Worm (Caenorhabditis elegans) whole organism, L1 larva: ENCODE measurements around the gene ast-1.
"Not testable (repeated sequence)": the region's sequence is repeated elsewhere in the genome, so short reads cannot be mapped to it uniquely, and the experiment has no call there.

Experiments
- C04F5.9 ChIP-seq: sonication (generic microtip); optimal IDR thresholded peaks from 2 replicates; lab custom pipeline; 2016; ENCODE audit warnings: missing genetic modification characterization, missing compliant biosample characterization
- C16A3.4 ChIP-seq: fragments of 150-350 bp; optimal IDR thresholded peaks from 2 replicates; lab custom pipeline; 2014; ENCODE audit warnings: missing biosample characterization, missing genetic modification characterization
- Y116A8C.19 ChIP-seq: sonication (generic microtip); optimal IDR thresholded peaks from 2 replicates; lab custom pipeline; 2016; ENCODE audit warnings: missing compliant biosample characterization, missing genetic modification characterization, borderline replicate concordance
- aha-1 ChIP-seq: fragments of 150-350 bp; optimal IDR thresholded peaks from 2 replicates; lab custom pipeline; 2014; ENCODE audit warnings: missing biosample characterization, missing genetic modification characterization
- blmp-1 ChIP-seq: fragments of 150-350 bp; optimal IDR thresholded peaks from 2 replicates; lab custom pipeline; 2014; ENCODE audit warnings: missing biosample characterization, missing genetic modification characterization
- ceh-63 ChIP-seq: fragments of 200-800 bp; sonication (Bioruptor generic); optimal IDR thresholded peaks from 2 replicates; lab custom pipeline; 2018; ENCODE audit warnings: mild to moderate bottlenecking, missing genetic modification characterization, missing compliant biosample characterization
- ceh-90 ChIP-seq: sonication (generic microtip); optimal IDR thresholded peaks from 2 replicates; lab custom pipeline; 2016; ENCODE audit warnings: missing genetic modification characterization, missing compliant biosample characterization
- dpl-1 ChIP-seq, 3 experiments: fragments of 150-350 bp in 2 of 3; sonication (generic microtip) in 1 of 3; optimal IDR thresholded peaks; 2 replicates each; lab custom pipeline; 2014 to 2017; ENCODE audit warnings: missing biosample characterization in 3 of 3, missing genetic modification characterization in 3 of 3, missing genetic modification reagents in 3 of 3
- dsc-1 ChIP-seq: sonication (generic microtip); optimal IDR thresholded peaks from 2 replicates; lab custom pipeline; 2016; ENCODE audit warnings: mild to moderate bottlenecking, missing genetic modification characterization, missing compliant biosample characterization
- efl-1 ChIP-seq, 4 experiments: fragments of 150-350 bp; optimal IDR thresholded peaks in 3 of 4; peaks in 1 of 4; 1 replicate in 1 of 4; 2 replicates in 3 of 4; lab custom pipeline; 2014; ENCODE audit warnings: missing biosample characterization in 2 of 4, missing genetic modification characterization in 2 of 4, missing genetic modification reagents in 2 of 4
- efl-3 ChIP-seq: fragments of 200-800 bp; sonication (Bioruptor generic); optimal IDR thresholded peaks from 2 replicates; lab custom pipeline; 2018; ENCODE audit warnings: mild to moderate bottlenecking, missing genetic modification characterization, missing compliant biosample characterization
- ets-5 ChIP-seq: fragments of 200-800 bp; sonication (Bioruptor generic); IDR thresholded peaks from 2 replicates; pipeline ENCODE4 v1.3.6; 2022; ENCODE audit warnings: missing genetic modification characterization, missing compliant biosample characterization
- fkh-10 ChIP-seq: sonication (generic microtip); optimal IDR thresholded peaks from 2 replicates; lab custom pipeline; 2017; ENCODE audit warnings: missing biosample characterization, missing genetic modification reagents, missing genetic modification characterization
- fkh-8 ChIP-seq: sonication (generic microtip); optimal IDR thresholded peaks from 2 replicates; lab custom pipeline; 2016; ENCODE audit warnings: mild to moderate bottlenecking, missing genetic modification characterization, missing compliant biosample characterization
- fos-1 ChIP-seq: fragments of 150-350 bp; optimal IDR thresholded peaks from 2 replicates; lab custom pipeline; 2014; ENCODE audit warnings: missing biosample characterization, missing genetic modification characterization
- hlh-17 ChIP-seq: fragments of 200-800 bp; sonication (Bioruptor generic); optimal IDR thresholded peaks from 2 replicates; lab custom pipeline; 2018; ENCODE audit warnings: missing genetic modification characterization, mild to moderate bottlenecking, missing compliant biosample characterization, moderate library complexity, borderline replicate concordance
- hlh-4 ChIP-seq: sonication (generic microtip); optimal IDR thresholded peaks from 2 replicates; lab custom pipeline; 2016; ENCODE audit warnings: mild to moderate bottlenecking, missing genetic modification characterization, missing compliant biosample characterization
- irx-1 ChIP-seq: sonication (generic microtip); optimal IDR thresholded peaks from 2 replicates; lab custom pipeline; 2016; ENCODE audit warnings: missing genetic modification characterization, missing compliant biosample characterization
- isw-1 ChIP-seq: fragments of 200-800 bp; sonication (Bioruptor generic); IDR thresholded peaks from 2 replicates; pipeline ENCODE4 v1.3.6; 2022; ENCODE audit warnings: missing genetic modification characterization, missing compliant biosample characterization
- lin-14 ChIP-seq: fragments of 200-800 bp; sonication (Bioruptor generic); optimal IDR thresholded peaks from 2 replicates; lab custom pipeline; 2018; ENCODE audit warnings: mild to moderate bottlenecking, missing genetic modification characterization, moderate library complexity, missing compliant biosample characterization
- lsy-2 ChIP-seq, 2 experiments: fragments of 150-350 bp; optimal IDR thresholded peaks; 2 replicates each; lab custom pipeline; 2014; ENCODE audit warnings: missing biosample characterization in 2 of 2, missing genetic modification characterization in 2 of 2
- mdl-1 ChIP-seq, 2 experiments: fragments of 150-350 bp; optimal IDR thresholded peaks; 2 replicates each; lab custom pipeline; 2014 to 2017; ENCODE audit warnings: missing biosample characterization in 2 of 2, missing genetic modification characterization in 2 of 2, inconsistent platforms in 1 of 2
- nhr-12 ChIP-seq: sonication (generic microtip); optimal IDR thresholded peaks from 2 replicates; lab custom pipeline; 2017; ENCODE audit warnings: missing biosample characterization, missing genetic modification characterization
- nhr-19 ChIP-seq: fragments of 200-800 bp; sonication (Bioruptor generic); conservative IDR thresholded peaks from 2 replicates; pipeline ENCODE4 v1.3.6; 2022; ENCODE audit warnings: missing genetic modification characterization, missing compliant biosample characterization
- nhr-20 ChIP-seq: sonication (generic microtip); optimal IDR thresholded peaks from 2 replicates; lab custom pipeline; 2016; ENCODE audit warnings: mild to moderate bottlenecking, missing genetic modification characterization, missing compliant biosample characterization
- nhr-237 ChIP-seq: fragments of 150-350 bp; optimal IDR thresholded peaks from 2 replicates; lab custom pipeline; 2014; ENCODE audit warnings: missing biosample characterization, missing genetic modification characterization
- nhr-71 ChIP-seq: sonication (generic microtip); optimal IDR thresholded peaks from 2 replicates; lab custom pipeline; 2016; ENCODE audit warnings: mild to moderate bottlenecking, missing genetic modification characterization, moderate library complexity, missing compliant biosample characterization
- nhr-77 ChIP-seq: fragments of 150-350 bp; optimal IDR thresholded peaks from 2 replicates; lab custom pipeline; 2014; ENCODE audit warnings: missing biosample characterization, missing genetic modification characterization
- nhr-85 ChIP-seq: sonication (generic microtip); peaks from one replicate; lab custom pipeline; 2016; ENCODE audit warnings: missing genetic modification characterization, inconsistent platforms, missing compliant biosample characterization
- nhr-90 ChIP-seq: sonication (generic microtip); optimal IDR thresholded peaks from 2 replicates; lab custom pipeline; 2016; ENCODE audit warnings: mild to moderate bottlenecking, missing genetic modification characterization, missing compliant biosample characterization; ENCODE audit not compliant: poor library complexity
- pax-3 ChIP-seq: fragments of 200-800 bp; sonication (Bioruptor generic); optimal IDR thresholded peaks from 2 replicates; lab custom pipeline; 2018; ENCODE audit warnings: mild to moderate bottlenecking, missing genetic modification characterization, moderate library complexity, missing compliant biosample characterization
- pqm-1 ChIP-seq: sonication (generic microtip); optimal IDR thresholded peaks from 3 replicates; lab custom pipeline; 2017; ENCODE audit warnings: missing biosample characterization, missing genetic modification characterization
- rnt-1 ChIP-seq: sonication (generic microtip); optimal IDR thresholded peaks from 2 replicates; lab custom pipeline; 2016; ENCODE audit warnings: mild to moderate bottlenecking, missing genetic modification characterization, moderate library complexity, missing compliant biosample characterization
- skn-1 ChIP-seq: fragments of 150-350 bp; optimal IDR thresholded peaks from 2 replicates; lab custom pipeline; 2014; ENCODE audit warnings: missing biosample characterization, missing genetic modification characterization
- snpc-4 ChIP-seq: fragments of 150-350 bp; optimal IDR thresholded peaks from 2 replicates; lab custom pipeline; 2014; ENCODE audit warnings: missing biosample characterization, missing genetic modification characterization
- snu-23 ChIP-seq: sonication (generic microtip); optimal IDR thresholded peaks from 2 replicates; lab custom pipeline; 2016; ENCODE audit warnings: missing genetic modification characterization, missing compliant biosample characterization
- sptf-1 ChIP-seq: fragments of 150-350 bp; optimal IDR thresholded peaks from 2 replicates; lab custom pipeline; 2014; ENCODE audit warnings: missing biosample characterization, missing genetic modification characterization
- sup-37 ChIP-seq: fragments of 200-800 bp; sonication (Bioruptor generic); optimal IDR thresholded peaks from 2 replicates; lab custom pipeline; 2018; ENCODE audit warnings: mild to moderate bottlenecking, missing genetic modification characterization, missing compliant biosample characterization
- swsn-7 ChIP-seq: sonication (generic microtip); optimal IDR thresholded peaks from 2 replicates; lab custom pipeline; 2016; ENCODE audit warnings: missing genetic modification characterization, missing compliant biosample characterization
- unc-130 ChIP-seq: fragments of 150-350 bp; optimal IDR thresholded peaks from 2 replicates; lab custom pipeline; 2017; ENCODE audit warnings: missing biosample characterization, missing genetic modification characterization, inconsistent platforms
- unc-30 ChIP-seq: sonication (generic microtip); optimal IDR thresholded peaks from 2 replicates; lab custom pipeline; 2017; ENCODE audit warnings: missing biosample characterization, missing genetic modification characterization
- vab-15 ChIP-seq: sonication (generic microtip); optimal IDR thresholded peaks from 2 replicates; lab custom pipeline; 2017; ENCODE audit warnings: missing genotype, mild to moderate bottlenecking, missing genetic modification characterization, missing compliant biosample characterization
- zip-4 ChIP-seq: fragments of 200-800 bp; sonication (Bioruptor generic); optimal IDR thresholded peaks from 2 replicates; lab custom pipeline; 2018; ENCODE audit warnings: mild to moderate bottlenecking, missing genetic modification characterization, moderate library complexity, missing compliant biosample characterization

Gene ast-1

ce11 chrII:4135259-4135658 lies at the start of gene ast-1:
TSS of gene ast-1 (minus strand) at chrII:4135359.
- not testable (repeated sequence) for TF ChIP-seq nhr-237 (tag; lab: Kevin White, UChicago); C16A3.4 (tag; lab: Kevin White, UChicago); fkh-10

ce11 chrII:4183979-4184378 lies 48.8 kb upstream of the ast-1 start:
- TF ChIP-seq nhr-20 (tag; lab: Kevin White, UChicago): peak; percentile 42
- TF ChIP-seq nhr-19 (GFP tag; lab: Robert Waterston, UW): peak; percentile 54
- no peak for TF ChIP-seq fkh-10
- TF ChIP-seq dsc-1 (tag; lab: Kevin White, UChicago): peak; percentile 40
- peak in 1 of 3 experiments; percentile 0 for TF ChIP-seq dpl-1 (GFP tag; optimal IDR thresholded peaks at IDR 0.05; lab: Kevin White, UChicago)
- peak; percentile 76 for TF ChIP-seq rnt-1 (tag; lab: Kevin White, UChicago)
- TF ChIP-seq nhr-71: peak; percentile 73
- TF ChIP-seq hlh-4: no peak
- peak; percentile 32 for TF ChIP-seq snu-23 (GFP tag; lab: Kevin White, UChicago)
- peak; percentile 13 for TF ChIP-seq swsn-7 (tag; lab: Kevin White, UChicago)
- peak; percentile 83 for TF ChIP-seq lin-14 (GFP tag; lab: Kevin White, UChicago)
- no peak for TF ChIP-seq sptf-1 (tag; lab: Kevin White, UChicago)
- TF ChIP-seq efl-3: no peak
- no peak for TF ChIP-seq zip-4 (GFP tag; lab: Kevin White, UChicago)
- no peak for TF ChIP-seq snpc-4
- no peak for TF ChIP-seq unc-130 (tag; lab: Kevin White, UChicago)
- TF ChIP-seq efl-1 (optimal IDR thresholded peaks at IDR 0.05; lab: Kevin White, UChicago): peak; percentile 25 to 32
- TF ChIP-seq efl-1 (GFP tag; optimal IDR thresholded peaks at IDR 0.05 in 1 of 2; lab: Kevin White, UChicago): peak in 1 of 2 experiments; percentile 90
- peak in 1 of 2 experiments; percentile 36 for TF ChIP-seq lsy-2 (tag; optimal IDR thresholded peaks at IDR 0.05; lab: Kevin White, UChicago)
- TF ChIP-seq, all 84 proteins: peak for 11

ce11 chrII:4182364-4182763 lies 47.2 kb upstream of the ast-1 start, which contains the start of gene R03H10.11:
TSS of gene R03H10.11 (plus strand) at chrII:4182664.
- TF ChIP-seq dpl-1 (GFP tag; optimal IDR thresholded peaks at IDR 0.05; lab: Kevin White, UChicago) (no peak), nhr-20 (tag; lab: Kevin White, UChicago) (no peak), Y116A8C.19 (no peak), pqm-1 (no peak), aha-1 (tag; lab: Kevin White, UChicago) (no peak), hlh-4 (no peak), snpc-4 (no peak), mdl-1 (tag; optimal IDR thresholded peaks at IDR 0.05; lab: Kevin White, UChicago) (no peak), vab-15 (tag; lab: Kevin White, UChicago) (no peak), nhr-85 (tag; lab: Kevin White, UChicago) (no peak), isw-1 (GFP tag; lab: Robert Waterston, UW) (no peak), swsn-7 (tag; lab: Kevin White, UChicago) (no peak), fos-1 (no peak), skn-1 (tag; lab: Kevin White, UChicago) (no peak), zip-4 (GFP tag; lab: Kevin White, UChicago) (no peak), C04F5.9 (tag; lab: Kevin White, UChicago) (no peak), sup-37 (GFP tag; lab: Kevin White, UChicago) (no peak)

ce11 chrII:4179897-4180296 lies 44.7 kb upstream of the ast-1 start, which contains the start of gene R03H10.1:
TSS of gene R03H10.1 (plus strand) at chrII:4180248.
- TF ChIP-seq hlh-17 (GFP tag; lab: Kevin White, UChicago) (no peak), blmp-1 (tag; lab: Kevin White, UChicago) (no peak), nhr-77 (tag; lab: Kevin White, UChicago) (no peak), lsy-2 (tag; optimal IDR thresholded peaks at IDR 0.05; lab: Kevin White, UChicago) (peak in 1 of 2 experiments; percentile 29), hlh-4 (no peak), ceh-90 (no peak), nhr-71 (no peak), rnt-1 (tag; lab: Kevin White, UChicago) (no peak), efl-1 (optimal IDR thresholded peaks at IDR 0.05; lab: Kevin White, UChicago) (peak in 1 of 2 experiments; percentile 4), efl-1 (GFP tag; optimal IDR thresholded peaks at IDR 0.05 in 1 of 2; lab: Kevin White, UChicago) (no peak), nhr-237 (tag; lab: Kevin White, UChicago) (no peak), nhr-90 (no peak), ceh-63 (GFP tag; lab: Kevin White, UChicago) (no peak), nhr-19 (GFP tag; lab: Robert Waterston, UW) (no peak), nhr-12 (tag; lab: Kevin White, UChicago) (no peak), fos-1 (no peak), lin-14 (GFP tag; lab: Kevin White, UChicago) (peak; percentile 60), vab-15 (tag; lab: Kevin White, UChicago) (no peak), dsc-1 (tag; lab: Kevin White, UChicago) (no peak), nhr-85 (tag; lab: Kevin White, UChicago) (peak; percentile 25), sptf-1 (tag; lab: Kevin White, UChicago) (no peak), irx-1 (tag; lab: Kevin White, UChicago) (no peak), skn-1 (tag; lab: Kevin White, UChicago) (no peak), unc-30 (no peak), fkh-10 (no peak), ets-5 (GFP tag; lab: Robert Waterston, UW) (no peak), pax-3 (tag; lab: Kevin White, UChicago) (no peak), fkh-8 (no peak), C04F5.9 (tag; lab: Kevin White, UChicago) (no peak)
